Worm (Caenorhabditis elegans): Measurements from ENCODE around the gene clec-1.

DNA sequence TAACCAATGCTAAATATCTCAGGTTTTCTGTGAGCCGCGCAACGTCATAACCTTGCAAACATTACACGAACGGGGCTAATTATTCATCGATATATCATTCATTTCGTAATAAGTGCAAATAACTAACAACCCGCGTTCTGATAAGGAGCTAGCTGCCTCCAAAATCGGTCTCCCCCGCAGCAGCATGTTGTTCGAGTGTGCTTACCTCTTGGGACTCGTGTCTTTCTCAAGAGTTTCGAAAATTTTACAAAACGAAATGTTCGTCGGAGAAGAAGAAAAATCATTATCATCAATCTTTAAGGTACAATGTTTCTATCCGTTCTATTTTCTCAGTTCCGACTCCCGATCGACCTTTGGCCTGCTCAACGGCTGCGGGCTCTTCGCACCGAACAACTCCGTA lies 22.0 kb upstream of the clec-1 start:
- TF ChIP-seq cog-1 (tag; optimal IDR thresholded peaks at IDR 0.05) (no peak), ztf-23 (GFP tag; IDR thresholded peaks at IDR 0.05) (no peak), ztf-29 (GFP tag; IDR thresholded peaks at IDR 0.05) (no peak), flt-1 (GFP tag; IDR thresholded peaks at IDR 0.05) (no peak), T22C8.4 (GFP tag; IDR thresholded peaks at IDR 0.05) (no peak), ref-1 (GFP tag; conservative IDR thresholded peaks at IDR 0.05) (no peak), med-1 (GFP tag; optimal IDR thresholded peaks at IDR 0.05; ENCODE audit: insufficient read depth) (no peak), klf-2 (GFP tag; conservative IDR thresholded peaks at IDR 0.05) (no peak)

Data from whole organism, midembryonic.